Fruit fly (Drosophila melanogaster) whole organism, embryonic: ENCODE results near the gene CG12321.

Experiments used
- Aef1 ChIP-seq: fragments of 200-800 bp; sonication (Bioruptor generic); IDR thresholded peaks from 3 replicates; pipeline ENCODE4 v1.3.6; 2022; ENCODE audit warnings: missing biosample characterization, missing genetic modification characterization
- BEAF-32 ChIP-seq: fragments of 200-800 bp; sonication (Bioruptor generic); optimal IDR thresholded peaks from 3 replicates; lab custom pipeline; 2017; ENCODE audit warnings: missing biosample characterization, missing genetic modification characterization, mild to moderate bottlenecking, moderate library complexity, missing genetic modification reagents
- CG1024 ChIP-seq: fragments of 200-800 bp; sonication (Bioruptor generic); IDR thresholded peaks from 2 replicates; pipeline ENCODE4 v1.3.6; 2022; ENCODE audit warnings: missing biosample characterization, missing genetic modification characterization
- CG10959 ChIP-seq: fragments of 200-800 bp; sonication (Bioruptor generic); IDR thresholded peaks from 2 replicates; pipeline ENCODE4 v1.3.6; 2022; ENCODE audit warnings: missing biosample characterization, missing genetic modification characterization
- CG14710 ChIP-seq: fragments of 200-800 bp; sonication (Bioruptor generic); optimal IDR thresholded peaks from 3 replicates; lab custom pipeline; 2019; ENCODE audit warnings: missing biosample characterization, mild to moderate bottlenecking, missing genetic modification characterization, moderate library complexity
- CG14860 ChIP-seq: fragments of 200-800 bp; sonication (Bioruptor generic); IDR thresholded peaks from 3 replicates; pipeline ENCODE4 v1.3.6; 2022; ENCODE audit warnings: missing biosample characterization, missing genetic modification characterization; ENCODE audit not compliant: partially characterized antibody
- CG15514 ChIP-seq: fragments of 200-800 bp; sonication (Bioruptor generic); optimal IDR thresholded peaks from 3 replicates; lab custom pipeline; 2017; ENCODE audit warnings: missing biosample characterization, missing genetic modification characterization, mild to moderate bottlenecking, moderate library complexity, missing genetic modification reagents
- CG15601 ChIP-seq: fragments of 200-800 bp; sonication (Bioruptor generic); optimal IDR thresholded peaks from 3 replicates; lab custom pipeline; 2019; ENCODE audit warnings: missing biosample characterization, mild to moderate bottlenecking, missing genetic modification characterization, moderate library complexity
- CG17186 ChIP-seq: fragments of 200-800 bp; sonication (Bioruptor generic); optimal IDR thresholded peaks from 3 replicates; lab custom pipeline; 2017; ENCODE audit warnings: missing biosample characterization, missing genetic modification reagents, missing genetic modification characterization
- CG17829 ChIP-seq: fragments of 200-800 bp; optimal IDR thresholded peaks from 2 replicates; lab custom pipeline; 2019; ENCODE audit warnings: missing biosample characterization, mild to moderate bottlenecking, missing genetic modification characterization, moderate library complexity
- CG2116 ChIP-seq: fragments of 200-800 bp; sonication (Bioruptor generic); optimal IDR thresholded peaks from 3 replicates; lab custom pipeline; 2018; ENCODE audit warnings: missing biosample characterization, mild to moderate bottlenecking, missing genetic modification characterization
- CG3065 ChIP-seq: fragments of 200-800 bp; sonication (Bioruptor generic); optimal IDR thresholded peaks from 2 replicates; lab custom pipeline; 2016; ENCODE audit warnings: missing biosample characterization, missing genetic modification characterization
- CG3838 ChIP-seq: fragments of 200-800 bp; sonication (Bioruptor generic); optimal IDR thresholded peaks from 3 replicates; lab custom pipeline; 2016; ENCODE audit warnings: missing biosample characterization, missing genetic modification characterization
- CHES-1-like ChIP-seq: fragments of 200-800 bp; sonication (Bioruptor generic); optimal IDR thresholded peaks from 2 replicates; lab custom pipeline; 2016; ENCODE audit warnings: missing biosample characterization, missing genetic modification characterization
- D ChIP-seq, 2 experiments: fragments of 200-800 bp in 1 of 2; fragments of >200 bp in 1 of 2; sonication (Bioruptor generic) in 1 of 2; optimal IDR thresholded peaks; 2 replicates in 1 of 2; 3 replicates in 1 of 2; lab custom pipeline; 2017; ENCODE audit warnings: mild to moderate bottlenecking in 1 of 2, missing biosample characterization in 1 of 2, missing genetic modification characterization in 1 of 2, missing genetic modification reagents in 1 of 2
- Dp ChIP-seq: fragments of 200-800 bp; sonication (Bioruptor generic); optimal IDR thresholded peaks from 2 replicates; lab custom pipeline; 2018; ENCODE audit warnings: missing biosample characterization, mild to moderate bottlenecking, missing genetic modification characterization, moderate library complexity
- Dref ChIP-seq: fragments of 200-800 bp; sonication (Bioruptor generic); IDR thresholded peaks from 2 replicates; pipeline ENCODE4 v1.3.6; 2022; ENCODE audit warnings: missing biosample characterization, missing genetic modification characterization
- Ets97D ChIP-seq: fragments of 200-800 bp; sonication (Bioruptor generic); optimal IDR thresholded peaks from 3 replicates; lab custom pipeline; 2016; ENCODE audit warnings: missing biosample characterization, missing genetic modification characterization
- Fer1 ChIP-seq: fragments of 200-800 bp; sonication (Bioruptor generic); optimal IDR thresholded peaks from 2 replicates; lab custom pipeline; 2017; ENCODE audit warnings: missing biosample characterization, mild to moderate bottlenecking, missing genetic modification characterization
- HmgD ChIP-seq: fragments of 200-800 bp; sonication (Bioruptor generic); optimal IDR thresholded peaks from 3 replicates; lab custom pipeline; 2016; ENCODE audit warnings: missing biosample characterization, missing genetic modification characterization
- HmgZ ChIP-seq: fragments of 200-800 bp; sonication (Bioruptor generic); optimal IDR thresholded peaks from 2 replicates; lab custom pipeline; 2018; ENCODE audit warnings: missing biosample characterization, mild to moderate bottlenecking, missing genetic modification characterization
- Hmx ChIP-seq: fragments of 200-800 bp; sonication (Bioruptor generic); optimal IDR thresholded peaks from 2 replicates; lab custom pipeline; 2016; ENCODE audit warnings: missing biosample characterization, missing genetic modification characterization
- MBD-R2 ChIP-seq: fragments of 200-800 bp; sonication (Bioruptor generic); IDR thresholded peaks from 2 replicates; pipeline ENCODE4 v1.3.6; 2022; ENCODE audit warnings: missing biosample characterization, missing genetic modification characterization
- NK7.1 ChIP-seq: fragments of 200-800 bp; sonication (Bioruptor generic); optimal IDR thresholded peaks from 3 replicates; lab custom pipeline; 2016; ENCODE audit warnings: missing biosample characterization, missing genetic modification characterization
- NfI ChIP-seq: fragments of 200-800 bp; sonication (Bioruptor generic); optimal IDR thresholded peaks from 3 replicates; lab custom pipeline; 2018; ENCODE audit warnings: missing biosample characterization, mild to moderate bottlenecking, missing genetic modification characterization, moderate library complexity
- Ptx1 ChIP-seq: fragments of 200-800 bp; sonication (Bioruptor generic); IDR thresholded peaks from 2 replicates; pipeline ENCODE4 v1.3.6; 2022; ENCODE audit warnings: missing biosample characterization, missing genetic modification characterization
- Rx ChIP-seq: fragments of 200-800 bp; sonication (Bioruptor generic); IDR thresholded peaks from 2 replicates; pipeline ENCODE4 v1.3.6; 2022; ENCODE audit warnings: missing biosample characterization, missing genetic modification characterization
- abd-A ChIP-seq: fragments of 200-800 bp; sonication (Bioruptor generic); optimal IDR thresholded peaks from 3 replicates; lab custom pipeline; 2019; ENCODE audit warnings: missing biosample characterization, mild to moderate bottlenecking, missing genetic modification characterization, moderate library complexity
- ase ChIP-seq: fragments of 200-800 bp; sonication (Bioruptor generic); IDR thresholded peaks from 3 replicates; pipeline ENCODE4 v1.3.6; 2022; ENCODE audit warnings: missing biosample characterization, missing genetic modification characterization
- az2 ChIP-seq: fragments of 200-800 bp; sonication (Bioruptor generic); optimal IDR thresholded peaks from 3 replicates; lab custom pipeline; 2016; ENCODE audit warnings: missing biosample characterization, missing genetic modification characterization
- caup ChIP-seq: fragments of 200-800 bp; sonication (Bioruptor generic); optimal IDR thresholded peaks from 3 replicates; lab custom pipeline; 2017; ENCODE audit warnings: missing biosample characterization, mild to moderate bottlenecking, missing genetic modification characterization, moderate library complexity; ENCODE audit not compliant: severe bottlenecking
- ci ChIP-seq: fragments of 200-800 bp; sonication (Bioruptor generic); IDR thresholded peaks from 3 replicates; pipeline ENCODE4 v1.3.6; 2022; ENCODE audit warnings: missing biosample characterization, missing genetic modification characterization
- corto ChIP-seq: fragments of 200-800 bp; sonication (Bioruptor generic); optimal IDR thresholded peaks from 2 replicates; lab custom pipeline; 2016; ENCODE audit warnings: missing biosample characterization, mild to moderate bottlenecking, missing genetic modification characterization, moderate library complexity
- danr ChIP-seq: fragments of 200-800 bp; sonication (Bioruptor generic); IDR thresholded peaks from 2 replicates; pipeline ENCODE4 v1.3.6; 2022; ENCODE audit warnings: missing biosample characterization, missing genetic modification characterization
- fd64A ChIP-seq: fragments of 200-800 bp; sonication (Bioruptor generic); optimal IDR thresholded peaks from 3 replicates; lab custom pipeline; 2018; ENCODE audit warnings: missing biosample characterization, mild to moderate bottlenecking, missing genetic modification characterization
- gem ChIP-seq: fragments of 200-800 bp; sonication (Bioruptor generic); optimal IDR thresholded peaks from 2 replicates; lab custom pipeline; 2019; ENCODE audit warnings: missing biosample characterization, mild to moderate bottlenecking, missing genetic modification characterization, moderate library complexity
- kni ChIP-seq: fragments of 200-800 bp; sonication (Bioruptor generic); optimal IDR thresholded peaks from 3 replicates; lab custom pipeline; 2017; ENCODE audit warnings: mild to moderate bottlenecking, missing biosample characterization, missing genetic modification reagents, missing genetic modification characterization
- knrl ChIP-seq: fragments of 200-800 bp; sonication (Bioruptor generic); IDR thresholded peaks from 3 replicates; pipeline ENCODE4 v1.3.6; 2022; ENCODE audit warnings: missing biosample characterization, missing genetic modification characterization; ENCODE audit not compliant: partially characterized antibody
- mld ChIP-seq: fragments of 200-800 bp; sonication (Bioruptor generic); IDR thresholded peaks from 3 replicates; pipeline ENCODE4 v1.3.6; 2022; ENCODE audit warnings: missing biosample characterization, missing genetic modification characterization; ENCODE audit not compliant: partially characterized antibody
- nerfin-1 ChIP-seq: fragments of 200-800 bp; sonication (Bioruptor generic); optimal IDR thresholded peaks from 3 replicates; lab custom pipeline; 2019; ENCODE audit warnings: missing biosample characterization, mild to moderate bottlenecking, missing genetic modification characterization, moderate library complexity
- psq ChIP-seq: fragments of 200-800 bp; sonication (Bioruptor generic); optimal IDR thresholded peaks from 2 replicates; lab custom pipeline; 2017; ENCODE audit warnings: missing biosample characterization, missing genetic modification characterization
- salm ChIP-seq: fragments of 200-800 bp; sonication (Bioruptor generic); optimal IDR thresholded peaks from 2 replicates; lab custom pipeline; 2018; ENCODE audit warnings: missing biosample characterization, mild to moderate bottlenecking, missing genetic modification characterization
- scrt ChIP-seq: fragments of 200-800 bp; sonication (Bioruptor generic); optimal IDR thresholded peaks from 2 replicates; lab custom pipeline; 2018; ENCODE audit warnings: missing biosample characterization, mild to moderate bottlenecking, missing genetic modification characterization, moderate library complexity
- sens ChIP-seq: fragments of 200-800 bp; sonication (Bioruptor generic); peaks from one replicate; lab custom pipeline; 2016; ENCODE audit warnings: missing biosample characterization, missing genetic modification characterization
- trem ChIP-seq: fragments of 200-800 bp; optimal IDR thresholded peaks from 3 replicates; lab custom pipeline; 2019; ENCODE audit warnings: missing biosample characterization, mild to moderate bottlenecking, missing genetic modification characterization, moderate library complexity
- unc-4 ChIP-seq: fragments of 200-800 bp; sonication (Bioruptor generic); IDR thresholded peaks from 2 replicates; pipeline ENCODE4 v1.3.6; 2022; ENCODE audit warnings: missing biosample characterization, missing genetic modification characterization; ENCODE audit not compliant: partially characterized antibody
- zen ChIP-seq: fragments of 200-800 bp; sonication (Bioruptor generic); optimal IDR thresholded peaks from 3 replicates; lab custom pipeline; 2018; ENCODE audit warnings: missing biosample characterization, mild to moderate bottlenecking, missing genetic modification characterization, moderate library complexity
- zfh1 ChIP-seq: fragments of 200-800 bp; sonication (Bioruptor generic); IDR thresholded peaks from 3 replicates; pipeline ENCODE4 v1.3.6; 2022; ENCODE audit warnings: missing biosample characterization, missing genetic modification characterization

The CG12321 gene

dm6 chr3R:18226043-18226808 is 37.7 kb upstream of the CG12321 start, which contains the start of the genes CG7168 and Mdh2 (continued):
- TF ChIP-seq MBD-R2 (peak; percentile 79), CG10959 (GFP tag; lab: Robert Waterston, UW) (no peak), HmgD (GFP tag; lab: Kevin White, UChicago) (peak; percentile 2), zfh1 (GFP tag; lab: Robert Waterston, UW) (0 out of 3 replicates have a peak, but pooled peaks have one; percentile 17), CG3838 (no peak), kni (GFP tag; lab: Kevin White, UChicago) (no peak), psq (no peak), nerfin-1 (peak; percentile 18), Ptx1 (GFP tag; lab: Robert Waterston, UW) (no peak), BEAF-32 (GFP tag; lab: Kevin White, UChicago) (peak; percentile 81), NK7.1 (GFP tag; lab: Kevin White, UChicago) (no peak), CG14860 (GFP tag; lab: Robert Waterston, UW) (peak; percentile 79), gem (tag; lab: Kevin White, UChicago) (no peak), Rx (GFP tag; lab: Robert Waterston, UW) (no peak), zen (tag; lab: Kevin White, UChicago) (no peak), corto (no peak), az2 (no peak), fd64A (GFP tag; lab: Kevin White, UChicago) (no peak), CG15514 (GFP tag; lab: Kevin White, UChicago) (peak; percentile 43), D (optimal IDR thresholded peaks at IDR 0.05; lab: Kevin White, UChicago) (no peak), D (GFP tag; optimal IDR thresholded peaks at IDR 0.05; lab: Kevin White, UChicago) (no peak), CG1024 (GFP tag; lab: Robert Waterston, UW) (no peak), NfI (GFP tag; lab: Kevin White, UChicago) (no peak), CG2116 (GFP tag; lab: Kevin White, UChicago) (peak; percentile 98), abd-A (tag; lab: Kevin White, UChicago) (no peak), Hmx (no peak), CHES-1-like (GFP tag; lab: Kevin White, UChicago) (peak; percentile 36), sens (GFP tag; lab: Kevin White, UChicago) (peak; percentile 71), scrt (GFP tag; lab: Kevin White, UChicago) (peak; percentile 51), CG3065 (GFP tag; lab: Kevin White, UChicago) (no peak), Ets97D (GFP tag; lab: Kevin White, UChicago) (peak; percentile 67), CG15601 (peak; percentile 15), CG17829 (tag; lab: Kevin White, UChicago) (peak; percentile 31), CG17186 (GFP tag; lab: Kevin White, UChicago) (peak; percentile 19), knrl (GFP tag; lab: Robert Waterston, UW) (peak; percentile 79), trem (tag; lab: Kevin White, UChicago) (peak; percentile 99), Dref (GFP tag; lab: Robert Waterston, UW) (peak; percentile 92), ase (no peak), salm (tag; lab: Kevin White, UChicago) (no peak), CG14710 (tag; lab: Kevin White, UChicago) (peak; percentile 50), HmgZ (tag; lab: Kevin White, UChicago) (peak; percentile 60), danr (GFP tag; lab: Robert Waterston, UW) (no peak), unc-4 (GFP tag; lab: Robert Waterston, UW) (peak; percentile 82), caup (GFP tag; lab: Kevin White, UChicago) (peak; percentile 9), ci (GFP tag; lab: Robert Waterston, UW) (no peak), Dp (peak; percentile 76), Fer1 (peak; percentile 3), Aef1 (GFP tag; lab: Robert Waterston, UW) (peak; percentile 11; the same call in 1 of the 3 replicates), mld (GFP tag; lab: Robert Waterston, UW) (peak; percentile 73; the same call in 2 of the 3 replicates)
